Worm (Caenorhabditis elegans): ENCODE data around the gene snx-1.

- TF ChIP-seq ztf-29 (GFP tag; IDR thresholded peaks at IDR 0.05) (no peak), T22C8.4 (GFP tag; IDR thresholded peaks at IDR 0.05) (no peak), ref-1 (GFP tag; conservative IDR thresholded peaks at IDR 0.05) (no peak), klf-2 (GFP tag; conservative IDR thresholded peaks at IDR 0.05) (no peak), flt-1 (GFP tag; IDR thresholded peaks at IDR 0.05) (no peak), cog-1 (tag; optimal IDR thresholded peaks at IDR 0.05) (no peak), ztf-23 (GFP tag; IDR thresholded peaks at IDR 0.05) (no peak), med-1 (GFP tag; optimal IDR thresholded peaks at IDR 0.05; ENCODE audit: insufficient read depth) (no peak), tab-1 (GFP tag; IDR thresholded peaks at IDR 0.05) (no peak)
Measured at ce11 chrX:1121575-1121974, 7.2 kb upstream of the snx-1 start.
